Worm (Caenorhabditis elegans) whole organism, late embryonic: ENCODE results near the gene B0273.1.
"Not testable (repeated sequence)": the region's sequence is repeated elsewhere in the genome, so short reads cannot be mapped to it uniquely, and the experiment has no call there.

Source experiments
- ceh-31 ChIP-seq: sonication (generic microtip); optimal IDR thresholded peaks from 2 replicates; lab custom pipeline; 2016; ENCODE audit warnings: missing genetic modification characterization, missing compliant biosample characterization
- dmd-4 ChIP-seq: sonication (generic microtip); optimal IDR thresholded peaks from 2 replicates; lab custom pipeline; 2016; ENCODE audit warnings: borderline replicate concordance, missing genetic modification characterization, missing compliant biosample characterization
- fkh-6 ChIP-seq: sonication (generic microtip); optimal IDR thresholded peaks from 2 replicates; lab custom pipeline; 2016; ENCODE audit warnings: missing genetic modification characterization, missing compliant biosample characterization
- lin-11 ChIP-seq: fragments of 200-800 bp; sonication (Bioruptor generic); optimal IDR thresholded peaks from 2 replicates; lab custom pipeline; 2018; ENCODE audit warnings: mild to moderate bottlenecking, missing genetic modification characterization, missing compliant biosample characterization

ce11 chrIV:5486208-5486731 is 7.5 kb upstream of the B0273.1 start, which contains the start of the genes snpc-3.1 and puf-7:
- TF ChIP-seq dmd-4 (tag; lab: Kevin White, UChicago); fkh-6 (tag; lab: Kevin White, UChicago); lin-11 (tag; lab: Kevin White, UChicago); ceh-31: not testable (repeated sequence)
